Worm (Caenorhabditis elegans) whole organism, early embryonic: ENCODE data around the gene lmtr-2.

Experiments used
- F13C5.2 ChIP-seq: sonication (generic microtip); optimal IDR thresholded peaks from 2 replicates; lab custom pipeline; 2017; ENCODE audit warnings: mild to moderate bottlenecking, missing genetic modification characterization, inconsistent platforms, missing compliant biosample characterization
- ceh-36 ChIP-seq: sonication (generic microtip); optimal IDR thresholded peaks from 2 replicates; lab custom pipeline; 2016; ENCODE audit warnings: missing genetic modification characterization, inconsistent platforms, missing compliant biosample characterization
- flt-1 ChIP-seq: fragments of 200-800 bp; sonication (Bioruptor generic); IDR thresholded peaks from 2 replicates; pipeline ENCODE4 v1.3.6; 2022; ENCODE audit warnings: missing genetic modification characterization, missing compliant biosample characterization
- hmbx-1 ChIP-seq: sonication (generic microtip); optimal IDR thresholded peaks from 2 replicates; lab custom pipeline; 2016; ENCODE audit warnings: mild to moderate bottlenecking, missing genetic modification characterization, missing compliant biosample characterization
- pes-1 ChIP-seq: fragments of 200-800 bp; sonication (Bioruptor generic); IDR thresholded peaks from 2 replicates; pipeline ENCODE4 v1.3.6; 2022; ENCODE audit warnings: missing genetic modification reagents, missing genetic modification characterization, missing compliant biosample characterization
- tra-4 ChIP-seq: sonication (generic microtip); optimal IDR thresholded peaks from 2 replicates; lab custom pipeline; 2017; ENCODE audit warnings: missing genetic modification characterization, missing compliant biosample characterization

lmtr-2 gene

ce11 chrV:7969107-7969506 lies 41.8 kb downstream of the lmtr-2 start, which contains the start of gene che-7:
che-7 (minus strand) TSS chrV:7969207.
- TF ChIP-seq hmbx-1 (tag; lab: Kevin White, UChicago) = no peak

ce11 chrV:7964429-7964828 lies 46.5 kb downstream of the lmtr-2 start:
- TF ChIP-seq hmbx-1 (tag; lab: Kevin White, UChicago) = no peak
- TF ChIP-seq F13C5.2 (tag; lab: Kevin White, UChicago) = no peak
- TF ChIP-seq flt-1 (GFP tag; lab: Robert Waterston, UW) = no peak
- no peak for TF ChIP-seq ceh-36 (tag; lab: Kevin White, UChicago)
- TF ChIP-seq tra-4 (tag; lab: Kevin White, UChicago) = no peak
- no peak for TF ChIP-seq pes-1 (GFP tag; lab: Robert Waterston, UW)
